Fruit fly (Drosophila melanogaster) whole organism: Measurements from ENCODE around the gene Socs36E.

Experiments
- CG8478 ChIP-seq: fragments of >200 bp; optimal IDR thresholded peaks from 2 replicates; lab custom pipeline; 2018; ENCODE audit warnings: inconsistent platforms
- Dll ChIP-seq: fragments of >200 bp; optimal IDR thresholded peaks from 2 replicates; lab custom pipeline; 2017
- psq ChIP-seq: fragments of >200 bp; optimal IDR thresholded peaks from 2 replicates; lab custom pipeline; 2017
- usp ChIP-seq: fragments of >200 bp; optimal IDR thresholded peaks from 2 replicates; lab custom pipeline; 2017; ENCODE audit warnings: missing biosample characterization, missing genetic modification characterization, mixed read lengths

DNA sequence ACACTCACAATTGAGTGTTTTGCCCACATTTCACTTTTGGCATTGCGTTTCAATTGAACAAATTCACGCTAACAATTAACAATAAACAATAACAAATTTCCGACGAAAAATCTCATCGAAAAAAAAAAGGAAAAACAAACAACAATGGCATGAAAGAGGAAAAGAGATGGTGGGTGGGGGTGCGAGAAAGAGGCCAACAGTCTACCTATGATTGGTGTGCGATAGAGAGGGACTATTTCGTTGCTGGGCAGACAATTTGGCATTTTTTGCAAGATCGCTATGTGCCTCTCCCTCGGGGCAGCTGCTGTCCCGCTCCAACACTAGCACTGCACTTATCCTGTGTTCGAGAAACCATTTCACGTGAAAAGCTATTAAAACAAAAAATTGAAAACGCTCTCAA is 2.3 kb downstream of the Socs36E start:
- TF ChIP-seq CG8478 (lab: Kevin White, UChicago) (no peak), usp (GFP tag; lab: Kevin White, UChicago) (no peak), psq (lab: Kevin White, UChicago) (no peak), Dll (no peak)
